Worm (Caenorhabditis elegans) whole organism, mixed stage, embryonic: ENCODE results near the gene B0563.5.

ENCODE experiments used
- M03D4.4 ChIP-seq: sonication (generic microtip); optimal IDR thresholded peaks from 2 replicates; lab custom pipeline; 2017; ENCODE audit warnings: mild to moderate bottlenecking, missing genetic modification characterization, missing compliant biosample characterization
- bed-3 ChIP-seq: fragments of 200-800 bp; sonication (Bioruptor generic); optimal IDR thresholded peaks from 3 replicates; lab custom pipeline; 2018; ENCODE audit warnings: mild to moderate bottlenecking, missing genetic modification characterization, moderate library complexity, missing compliant biosample characterization
- blmp-1 ChIP-seq: fragments of 150-350 bp; optimal IDR thresholded peaks from 2 replicates; lab custom pipeline; 2014; ENCODE audit warnings: missing biosample characterization, missing genetic modification characterization
- ceh-39 ChIP-seq: fragments of 150-350 bp; optimal IDR thresholded peaks from 2 replicates; lab custom pipeline; 2014; ENCODE audit warnings: missing biosample characterization, missing genetic modification characterization
- ceh-43 ChIP-seq: fragments of 200-800 bp; sonication (Bioruptor generic); optimal IDR thresholded peaks from 2 replicates; lab custom pipeline; 2018; ENCODE audit warnings: mild to moderate bottlenecking, missing genetic modification characterization, moderate library complexity, missing compliant biosample characterization
- ceh-83 ChIP-seq: fragments of 200-800 bp; sonication (Bioruptor generic); optimal IDR thresholded peaks from 2 replicates; lab custom pipeline; 2018; ENCODE audit warnings: mild to moderate bottlenecking, missing genetic modification characterization, missing compliant biosample characterization
- cnd-1 ChIP-seq: fragments of 200-800 bp; sonication (Bioruptor generic); optimal IDR thresholded peaks from 2 replicates; lab custom pipeline; 2018; ENCODE audit warnings: mild to moderate bottlenecking, missing genetic modification characterization, missing compliant biosample characterization
- drap-1 ChIP-seq: fragments of 200-800 bp; sonication (Bioruptor generic); optimal IDR thresholded peaks from 3 replicates; lab custom pipeline; 2018; ENCODE audit warnings: mild to moderate bottlenecking, missing genetic modification characterization, missing compliant biosample characterization
- elt-1 ChIP-seq: sonication (generic microtip); optimal IDR thresholded peaks from 2 replicates; lab custom pipeline; 2017; ENCODE audit warnings: missing genetic modification characterization, mild to moderate bottlenecking, missing compliant biosample characterization, antibody characterized with exemption, moderate library complexity, borderline replicate concordance; ENCODE audit not compliant: insufficient read depth
- elt-3 ChIP-seq: fragments of 150-350 bp; optimal IDR thresholded peaks from 2 replicates; lab custom pipeline; 2014; ENCODE audit warnings: missing biosample characterization, missing genetic modification characterization
- ham-2 ChIP-seq: fragments of 200-800 bp; sonication (Bioruptor generic); optimal IDR thresholded peaks from 2 replicates; lab custom pipeline; 2018; ENCODE audit warnings: mild to moderate bottlenecking, missing genetic modification characterization, missing compliant biosample characterization
- hlh-1 ChIP-seq: fragments of 150-350 bp; optimal IDR thresholded peaks from 2 replicates; lab custom pipeline; 2014; ENCODE audit warnings: missing biosample characterization, missing genetic modification reagents, missing genetic modification characterization
- lin-13 ChIP-seq: fragments of 150-350 bp; optimal IDR thresholded peaks from 2 replicates; lab custom pipeline; 2014; ENCODE audit warnings: missing biosample characterization, missing genetic modification characterization
- lin-32 ChIP-seq: fragments of 200-800 bp; sonication (Bioruptor generic); optimal IDR thresholded peaks from 2 replicates; lab custom pipeline; 2018; ENCODE audit warnings: mild to moderate bottlenecking, missing genetic modification characterization, missing compliant biosample characterization
- lsy-2 ChIP-seq: fragments of 150-350 bp; optimal IDR thresholded peaks from 2 replicates; lab custom pipeline; 2014; ENCODE audit warnings: missing biosample characterization, missing genetic modification characterization
- mab-5 ChIP-seq: fragments of 150-350 bp; optimal IDR thresholded peaks from 2 replicates; lab custom pipeline; 2014; ENCODE audit warnings: missing biosample characterization, missing genetic modification characterization
- mep-1 ChIP-seq: fragments of 150-350 bp; optimal IDR thresholded peaks from 2 replicates; lab custom pipeline; 2017; ENCODE audit warnings: missing biosample characterization, missing genetic modification reagents, missing genetic modification characterization, inconsistent platforms
- mls-2 ChIP-seq: sonication (generic microtip); optimal IDR thresholded peaks from 2 replicates; lab custom pipeline; 2016; ENCODE audit warnings: mild to moderate bottlenecking, missing genetic modification characterization, moderate library complexity, missing compliant biosample characterization
- nhr-12 ChIP-seq: fragments of 150-350 bp; optimal IDR thresholded peaks from 2 replicates; lab custom pipeline; 2014; ENCODE audit warnings: missing biosample characterization, missing genetic modification characterization
- nhr-2 ChIP-seq: fragments of 150-350 bp; optimal IDR thresholded peaks from 2 replicates; lab custom pipeline; 2014; ENCODE audit warnings: missing biosample characterization, missing genetic modification characterization
- nhr-237 ChIP-seq: fragments of 150-350 bp; optimal IDR thresholded peaks from 2 replicates; lab custom pipeline; 2014; ENCODE audit warnings: missing biosample characterization, missing genetic modification characterization
- nhr-28 ChIP-seq: fragments of 150-350 bp; optimal IDR thresholded peaks from 2 replicates; lab custom pipeline; 2014; ENCODE audit warnings: missing biosample characterization, missing genetic modification characterization
- nhr-76 ChIP-seq: sonication (generic microtip); optimal IDR thresholded peaks from 2 replicates; lab custom pipeline; 2017; ENCODE audit warnings: missing biosample characterization, missing genetic modification characterization
- pha-4 ChIP-seq: fragments of 150-350 bp; optimal IDR thresholded peaks from 2 replicates; lab custom pipeline; 2018; ENCODE audit warnings: missing biosample characterization, missing genetic modification reagents, missing genetic modification characterization
- sem-2 ChIP-seq: fragments of 200-800 bp; sonication (Bioruptor generic); optimal IDR thresholded peaks from 2 replicates; lab custom pipeline; 2018; ENCODE audit warnings: mild to moderate bottlenecking, missing genetic modification characterization, missing compliant biosample characterization
- snpc-4 ChIP-seq: fragments of 150-350 bp; optimal IDR thresholded peaks from 2 replicates; lab custom pipeline; 2014; ENCODE audit warnings: missing biosample characterization, missing genetic modification characterization
- sptf-1 ChIP-seq: sonication (generic microtip); optimal IDR thresholded peaks from 2 replicates; lab custom pipeline; 2017; ENCODE audit warnings: mild to moderate bottlenecking, missing genetic modification characterization, moderate library complexity, missing compliant biosample characterization
- tbx-8 ChIP-seq: fragments of 200-800 bp; sonication (Bioruptor generic); optimal IDR thresholded peaks from 2 replicates; lab custom pipeline; 2018; ENCODE audit warnings: mild to moderate bottlenecking, missing genetic modification characterization, moderate library complexity, missing compliant biosample characterization
- unc-120 ChIP-seq: sonication (generic microtip); optimal IDR thresholded peaks from 2 replicates; lab custom pipeline; 2017; ENCODE audit warnings: missing genetic modification characterization, missing compliant biosample characterization; ENCODE audit not compliant: poor library complexity, severe bottlenecking
- unc-39 ChIP-seq: fragments of 150-350 bp; optimal IDR thresholded peaks from 2 replicates; lab custom pipeline; 2014; ENCODE audit warnings: missing biosample characterization, missing genetic modification characterization
- unc-62 ChIP-seq: fragments of 150-350 bp; optimal IDR thresholded peaks from 2 replicates; lab custom pipeline; 2014; ENCODE audit warnings: missing biosample characterization, missing genetic modification reagents, missing genetic modification characterization
- zip-8 ChIP-seq: fragments of 150-350 bp; optimal IDR thresholded peaks from 2 replicates; lab custom pipeline; 2014; ENCODE audit warnings: missing biosample characterization, missing genetic modification characterization
- ztf-11 ChIP-seq: fragments of 150-350 bp; optimal IDR thresholded peaks from 2 replicates; lab custom pipeline; 2014; ENCODE audit warnings: missing biosample characterization, missing genetic modification characterization

Gene B0563.5

DNA sequence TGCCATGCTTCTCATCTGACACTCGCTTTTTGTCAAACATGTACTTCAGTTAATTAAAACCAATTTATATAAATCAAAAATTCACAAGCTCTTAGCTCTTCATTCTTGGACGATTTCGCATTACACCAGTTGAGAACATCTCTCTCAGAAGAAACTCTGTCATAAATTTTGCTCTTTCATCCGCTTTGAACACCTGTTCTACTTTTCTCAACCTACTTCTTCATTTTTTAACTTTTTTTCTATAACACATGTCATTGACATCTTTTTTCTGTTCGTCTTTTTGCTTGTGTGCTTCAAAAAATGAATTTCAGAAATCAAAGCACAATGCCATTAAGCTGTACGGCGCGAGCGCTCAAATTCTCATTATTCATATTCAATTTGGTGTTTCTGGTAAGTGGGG lies 16.9 kb downstream of the B0563.5 start, which contains the start of gene tsp-11:
Gene tsp-11, plus strand, starts transcription at position 301 of the 400 bp plus-strand sequence.
- no peak for TF ChIP-seq blmp-1 (tag; lab: Kevin White, UChicago)
- no peak for TF ChIP-seq snpc-4 (tag; lab: Kevin White, UChicago)
- TF ChIP-seq nhr-2: no peak
- TF ChIP-seq unc-39 (tag; lab: Kevin White, UChicago): no peak
- no peak for TF ChIP-seq cnd-1 (tag; lab: Kevin White, UChicago)
- TF ChIP-seq lin-32: no peak
- no peak for TF ChIP-seq hlh-1
- no peak for TF ChIP-seq M03D4.4 (tag; lab: Kevin White, UChicago)
- TF ChIP-seq mls-2 (tag; lab: Kevin White, UChicago): no peak
- TF ChIP-seq mab-5 (tag; lab: Kevin White, UChicago): no peak
- no peak for TF ChIP-seq ceh-83 (GFP tag; lab: Kevin White, UChicago)
- no peak for TF ChIP-seq lsy-2 (tag; lab: Kevin White, UChicago)
- no peak for TF ChIP-seq elt-1
- TF ChIP-seq drap-1 (GFP tag; lab: Kevin White, UChicago): no peak
- TF ChIP-seq elt-3 (tag; lab: Kevin White, UChicago): no peak

- TF ChIP-seq unc-39 (tag; lab: Kevin White, UChicago) (no peak), sem-2 (no peak), ceh-83 (GFP tag; lab: Kevin White, UChicago) (no peak), nhr-28 (no peak), mab-5 (tag; lab: Kevin White, UChicago) (no peak), mls-2 (tag; lab: Kevin White, UChicago) (no peak), ceh-43 (GFP tag; lab: Kevin White, UChicago) (no peak), cnd-1 (tag; lab: Kevin White, UChicago) (no peak), nhr-237 (no peak), blmp-1 (tag; lab: Kevin White, UChicago) (no peak), unc-120 (tag; lab: Kevin White, UChicago) (no peak), M03D4.4 (tag; lab: Kevin White, UChicago) (no peak), sptf-1 (tag; lab: Kevin White, UChicago) (no peak), nhr-76 (tag; lab: Kevin White, UChicago) (no peak), nhr-2 (no peak), elt-3 (tag; lab: Kevin White, UChicago) (no peak), ham-2 (no peak), ceh-39 (tag; lab: Kevin White, UChicago) (no peak)
Measured at ce11 chrX:9166921-9167320, 21.0 kb downstream of the B0563.5 start, which contains the start of gene B0563.10. Gene B0563.10 (minus strand): TSS chrX:9167245.

DNA sequence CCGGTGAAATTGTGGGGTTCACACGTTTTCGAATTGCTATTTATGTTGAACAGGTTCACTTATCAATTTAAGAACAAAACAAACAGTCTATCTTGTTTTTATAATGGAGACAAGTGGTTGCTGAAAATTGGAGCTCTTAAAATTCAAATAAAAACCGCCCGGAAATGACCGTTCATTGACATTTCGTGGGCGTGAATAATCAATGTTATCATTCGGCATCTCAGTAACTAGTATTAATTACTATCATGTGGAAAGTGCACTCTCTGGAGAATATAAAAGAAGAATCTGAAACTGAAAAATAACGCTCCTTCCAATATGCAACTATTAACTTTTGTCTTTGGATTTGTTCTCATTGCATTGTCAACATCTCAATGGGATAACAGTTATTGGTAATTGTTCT lies 22.3 kb downstream of the B0563.5 start, which contains the start of gene B0563.9:
Gene B0563.9, plus strand, starts transcription at position 301 of the 400 bp plus-strand sequence.
- TF ChIP-seq ceh-83 (GFP tag; lab: Kevin White, UChicago) (no peak), lin-32 (no peak), zip-8 (tag; lab: Kevin White, UChicago) (no peak), nhr-237 (no peak), nhr-12 (no peak), cnd-1 (tag; lab: Kevin White, UChicago) (no peak)

DNA sequence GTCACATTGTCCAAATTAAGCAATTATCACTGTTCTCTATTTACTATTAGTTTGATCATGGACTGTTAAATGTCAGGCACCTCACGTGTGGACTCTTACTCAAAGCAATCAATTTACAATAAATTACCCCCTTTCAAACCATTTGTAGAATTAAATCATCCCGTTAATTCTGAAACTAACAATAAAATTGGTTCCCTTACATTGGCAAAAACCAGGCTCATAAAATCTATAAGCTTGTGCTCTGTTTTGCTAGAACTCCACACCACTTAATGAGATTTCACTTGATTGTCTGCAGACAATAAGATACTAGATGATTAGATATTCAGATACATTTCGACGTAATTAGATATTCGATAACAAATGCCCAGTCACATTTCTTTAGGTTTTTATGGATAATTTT lies 24.1 kb downstream of the B0563.5 start:
- TF ChIP-seq nhr-28 (no peak), bed-3 (GFP tag; lab: Kevin White, UChicago) (no peak), unc-62 (GFP tag; lab: Kevin White, UChicago) (no peak), lin-13 (tag; lab: Kevin White, UChicago) (no peak), mep-1 (tag; lab: Kevin White, UChicago) (no peak), sptf-1 (tag; lab: Kevin White, UChicago) (no peak), drap-1 (GFP tag; lab: Kevin White, UChicago) (no peak), tbx-8 (GFP tag; lab: Kevin White, UChicago) (no peak), ztf-11 (tag; lab: Kevin White, UChicago) (no peak)

- no peak for TF ChIP-seq ceh-39 (tag; lab: Kevin White, UChicago)
- TF ChIP-seq snpc-4 (tag; lab: Kevin White, UChicago): no peak
- no peak for TF ChIP-seq zip-8 (tag; lab: Kevin White, UChicago)
- TF ChIP-seq ceh-83 (GFP tag; lab: Kevin White, UChicago): no peak
- no peak for TF ChIP-seq ztf-11 (tag; lab: Kevin White, UChicago)
- TF ChIP-seq pha-4 (tag; lab: Kevin White, UChicago): no peak
- no peak for TF ChIP-seq cnd-1 (tag; lab: Kevin White, UChicago)
- no peak for TF ChIP-seq mls-2 (tag; lab: Kevin White, UChicago)
- TF ChIP-seq nhr-2: no peak
- no peak for TF ChIP-seq lin-32
- no peak for TF ChIP-seq mab-5 (tag; lab: Kevin White, UChicago)
- TF ChIP-seq nhr-12: no peak
- no peak for TF ChIP-seq unc-120 (tag; lab: Kevin White, UChicago)
- TF ChIP-seq sptf-1 (tag; lab: Kevin White, UChicago): no peak
- TF ChIP-seq nhr-76 (tag; lab: Kevin White, UChicago): no peak
- TF ChIP-seq, all 35 proteins: peak for 0
Measured at ce11 chrX:9171241-9171640, 25.3 kb downstream of the B0563.5 start, which contains the start of gene B0563.1. Gene B0563.1 (plus strand): TSS chrX:9171541.
